Fruit fly (Drosophila melanogaster) whole organism, embryonic: ENCODE measurements around the gene Doa.
A peak's percentile ranks its signal among the peaks of the same experiment; 100 is the strongest.

Source experiments
- Awh ChIP-seq: fragments of 200-800 bp; sonication (Bioruptor generic); IDR thresholded peaks from 2 replicates; pipeline ENCODE4, ENCODE4 v1.3.6; 2022; ENCODE audit warnings: missing biosample characterization, missing genetic modification characterization
- CG10267 ChIP-seq: fragments of 200-800 bp; sonication (Bioruptor generic); optimal IDR thresholded peaks from 2 replicates; lab custom pipeline; 2018; ENCODE audit warnings: missing biosample characterization, mild to moderate bottlenecking, missing genetic modification characterization, moderate library complexity
- CG10321 ChIP-seq: fragments of 200-800 bp; sonication (Bioruptor generic); IDR thresholded peaks from 2 replicates; pipeline ENCODE4 v1.3.6; 2022; ENCODE audit warnings: missing biosample characterization, missing genetic modification characterization
- CG13894 ChIP-seq: fragments of 200-800 bp; sonication (Bioruptor generic); optimal IDR thresholded peaks from 3 replicates; lab custom pipeline; 2018; ENCODE audit warnings: missing biosample characterization, mild to moderate bottlenecking, missing genetic modification characterization, moderate library complexity
- CG14050 ChIP-seq: fragments of 200-800 bp; sonication (Bioruptor generic); IDR thresholded peaks from 3 replicates; pipeline ENCODE4 v1.3.6; 2022; ENCODE audit warnings: missing biosample characterization, missing genetic modification characterization
- CG14667 ChIP-seq: fragments of 200-800 bp; sonication (Bioruptor generic); IDR thresholded peaks from 2 replicates; pipeline ENCODE4 v1.3.6; 2022; ENCODE audit warnings: missing biosample characterization, missing genetic modification characterization
- CG18619 ChIP-seq: fragments of 200-800 bp; sonication (Bioruptor generic); optimal IDR thresholded peaks from 3 replicates; lab custom pipeline; 2017; ENCODE audit warnings: missing biosample characterization, mild to moderate bottlenecking, missing genetic modification characterization
- CG32772 ChIP-seq: fragments of 200-800 bp; sonication (Bioruptor generic); IDR thresholded peaks from 2 replicates; pipeline ENCODE4 v1.3.6; 2022; ENCODE audit warnings: missing biosample characterization, missing genetic modification characterization
- CG3281 ChIP-seq: fragments of 200-800 bp; sonication (Bioruptor generic); optimal IDR thresholded peaks from 3 replicates; lab custom pipeline; 2017; ENCODE audit warnings: missing biosample characterization, mild to moderate bottlenecking, missing genetic modification characterization
- CG34422 ChIP-seq: fragments of 200-800 bp; sonication (Bioruptor generic); IDR thresholded peaks from 3 replicates; pipeline ENCODE4 v1.3.6; 2022; ENCODE audit warnings: missing biosample characterization, missing genetic modification characterization
- CG3847 ChIP-seq: fragments of 200-800 bp; sonication (Bioruptor generic); IDR thresholded peaks from 2 replicates; pipeline ENCODE4 v1.3.6; 2022; ENCODE audit warnings: missing biosample characterization, missing genetic modification characterization
- CG3995 ChIP-seq: fragments of 200-800 bp; sonication (Bioruptor generic); optimal IDR thresholded peaks from 3 replicates; lab custom pipeline; 2016; ENCODE audit warnings: missing biosample characterization, missing genetic modification characterization
- CG4730 ChIP-seq: fragments of 200-800 bp; sonication (Bioruptor generic); IDR thresholded peaks from 2 replicates; pipeline ENCODE4 v1.3.6; 2022; ENCODE audit warnings: missing biosample characterization, missing genetic modification characterization
- CG5245 ChIP-seq: fragments of 200-800 bp; sonication (Bioruptor generic); optimal IDR thresholded peaks from 3 replicates; lab custom pipeline; 2016; ENCODE audit warnings: missing biosample characterization, missing genetic modification characterization
- CG6175 ChIP-seq: fragments of 200-800 bp; sonication (Bioruptor generic); IDR thresholded peaks from 3 replicates; pipeline ENCODE4 v1.3.6; 2022; ENCODE audit warnings: missing biosample characterization, missing genetic modification characterization
- CG6683 ChIP-seq: fragments of 200-800 bp; sonication (Bioruptor generic); optimal IDR thresholded peaks from 2 replicates; lab custom pipeline; 2017; ENCODE audit warnings: missing biosample characterization, mild to moderate bottlenecking, missing genetic modification characterization, missing genetic modification reagents
- CG9609 ChIP-seq: fragments of 200-800 bp; sonication (Bioruptor generic); optimal IDR thresholded peaks from 3 replicates; lab custom pipeline; 2016; ENCODE audit warnings: missing biosample characterization, missing genetic modification characterization
- D19A ChIP-seq: fragments of 200-800 bp; optimal IDR thresholded peaks from 3 replicates; lab custom pipeline; 2019; ENCODE audit warnings: missing biosample characterization, mild to moderate bottlenecking, missing genetic modification characterization, moderate library complexity
- Dbx ChIP-seq: fragments of 200-800 bp; sonication (Bioruptor generic); IDR thresholded peaks from 3 replicates; pipeline ENCODE4 v1.3.6; 2022; ENCODE audit warnings: missing biosample characterization, missing genetic modification characterization
- Doc3 ChIP-seq: fragments of 200-800 bp; sonication (Bioruptor generic); IDR thresholded peaks from 3 replicates; pipeline ENCODE4 v1.3.6; 2022; ENCODE audit warnings: missing biosample characterization, missing genetic modification characterization; ENCODE audit not compliant: partially characterized antibody
- Dp ChIP-seq: fragments of 200-800 bp; sonication (Bioruptor generic); optimal IDR thresholded peaks from 2 replicates; lab custom pipeline; 2018; ENCODE audit warnings: missing biosample characterization, mild to moderate bottlenecking, missing genetic modification characterization, moderate library complexity
- Gug ChIP-seq: fragments of 200-800 bp; sonication (Bioruptor generic); IDR thresholded peaks from 4 replicates; pipeline ENCODE4 v1.3.6; 2022; ENCODE audit warnings: missing biosample characterization, missing genetic modification characterization
- H2.0 ChIP-seq: fragments of 200-800 bp; sonication (Bioruptor generic); IDR thresholded peaks from 2 replicates; pipeline ENCODE4 v1.3.6; 2022; ENCODE audit warnings: missing biosample characterization, missing genetic modification characterization
- Lim3 ChIP-seq: fragments of 200-800 bp; sonication (Bioruptor generic); IDR thresholded peaks from 2 replicates; pipeline ENCODE4 v1.3.6; 2022; ENCODE audit warnings: missing biosample characterization, missing genetic modification characterization
- Sry-δ ChIP-seq: fragments of 200-800 bp; sonication (Bioruptor generic); optimal IDR thresholded peaks from 2 replicates; lab custom pipeline; 2016; ENCODE audit warnings: missing biosample characterization, missing genetic modification characterization
- Xbp1 ChIP-seq: fragments of 200-800 bp; sonication (Bioruptor generic); optimal IDR thresholded peaks from 3 replicates; lab custom pipeline; 2016; ENCODE audit warnings: missing biosample characterization, mild to moderate bottlenecking, missing genetic modification characterization
- bab2 ChIP-seq: fragments of 200-800 bp; sonication (Bioruptor generic); optimal IDR thresholded peaks from 2 replicates; lab custom pipeline; 2016; ENCODE audit warnings: missing biosample characterization, missing genetic modification characterization
- cato ChIP-seq: fragments of 200-800 bp; sonication (Bioruptor generic); optimal IDR thresholded peaks from 2 replicates; lab custom pipeline; 2016; ENCODE audit warnings: missing biosample characterization, missing genetic modification characterization, borderline replicate concordance
- cwo ChIP-seq: fragments of 200-800 bp; sonication (Bioruptor generic); optimal IDR thresholded peaks from 3 replicates; lab custom pipeline; 2017; ENCODE audit warnings: missing biosample characterization, missing genetic modification characterization, mild to moderate bottlenecking, moderate library complexity, missing genetic modification reagents
- dati ChIP-seq: fragments of 200-800 bp; sonication (Bioruptor generic); IDR thresholded peaks from 2 replicates; pipeline ENCODE4 v1.3.6; 2022; ENCODE audit warnings: missing biosample characterization, missing genetic modification characterization
- en ChIP-seq: fragments of 200-800 bp; sonication (Bioruptor generic); optimal IDR thresholded peaks from 2 replicates; lab custom pipeline; 2016; ENCODE audit warnings: missing biosample characterization, missing genetic modification characterization
- gcm2 ChIP-seq: fragments of 200-800 bp; sonication (Bioruptor generic); optimal IDR thresholded peaks from 2 replicates; lab custom pipeline; 2016; ENCODE audit warnings: missing biosample characterization, missing genetic modification characterization
- gsb ChIP-seq: fragments of 200-800 bp; sonication (Bioruptor generic); IDR thresholded peaks from 2 replicates; pipeline ENCODE4 v1.3.6; 2022; ENCODE audit warnings: missing biosample characterization, missing genetic modification characterization
- h ChIP-seq: fragments of >200 bp; optimal IDR thresholded peaks from 2 replicates; lab custom pipeline; 2017
- hbn ChIP-seq: fragments of 200-800 bp; sonication (Bioruptor generic); IDR thresholded peaks from 2 replicates; pipeline ENCODE4 v1.3.6; 2022; ENCODE audit warnings: missing biosample characterization, missing genetic modification characterization; ENCODE audit not compliant: partially characterized antibody
- jing ChIP-seq: fragments of 200-800 bp; sonication (Bioruptor generic); optimal IDR thresholded peaks from 2 replicates; lab custom pipeline; 2018; ENCODE audit warnings: missing biosample characterization, mild to moderate bottlenecking, missing genetic modification characterization
- jumu ChIP-seq: fragments of 200-800 bp; sonication (Bioruptor generic); optimal IDR thresholded peaks from 3 replicates; lab custom pipeline; 2016; ENCODE audit warnings: missing biosample characterization, missing genetic modification characterization
- lola ChIP-seq, 3 experiments: fragments of >200 bp in 2 of 3; fragments of 200-800 bp in 1 of 3; sonication (Bioruptor generic) in 1 of 3; optimal IDR thresholded peaks; 2 replicates each; lab custom pipeline; 2017 to 2019; ENCODE audit warnings: missing biosample characterization in 3 of 3, missing genetic modification characterization in 3 of 3, mild to moderate bottlenecking in 1 of 3, moderate library complexity in 1 of 3
- mld ChIP-seq: fragments of 200-800 bp; sonication (Bioruptor generic); IDR thresholded peaks from 3 replicates; pipeline ENCODE4 v1.3.6; 2022; ENCODE audit warnings: missing biosample characterization, missing genetic modification characterization; ENCODE audit not compliant: partially characterized antibody
- nau ChIP-seq: fragments of 200-800 bp; sonication (Bioruptor generic); optimal IDR thresholded peaks from 3 replicates; lab custom pipeline; 2017; ENCODE audit warnings: missing biosample characterization, mild to moderate bottlenecking, missing genetic modification characterization, missing genetic modification reagents
- nerfin-2 ChIP-seq: fragments of 200-800 bp; sonication (Bioruptor generic); IDR thresholded peaks from 2 replicates; pipeline ENCODE4 v1.3.6; 2022; ENCODE audit warnings: missing biosample characterization, missing genetic modification characterization; ENCODE audit not compliant: partially characterized antibody
- pnt ChIP-seq: fragments of 200-800 bp; sonication (Bioruptor generic); optimal IDR thresholded peaks from 3 replicates; lab custom pipeline; 2016; ENCODE audit warnings: missing biosample characterization, missing genetic modification characterization
- psq ChIP-seq: fragments of 200-800 bp; sonication (Bioruptor generic); optimal IDR thresholded peaks from 2 replicates; lab custom pipeline; 2017; ENCODE audit warnings: missing biosample characterization, missing genetic modification characterization
- pzg ChIP-seq: fragments of 200-800 bp; sonication (Bioruptor generic); optimal IDR thresholded peaks from 3 replicates; lab custom pipeline; 2018; ENCODE audit warnings: missing biosample characterization, mild to moderate bottlenecking, missing genetic modification characterization, moderate library complexity
- so ChIP-seq: fragments of 200-800 bp; sonication (Bioruptor generic); IDR thresholded peaks from 3 replicates; pipeline ENCODE4 v1.3.6; 2022; ENCODE audit warnings: missing biosample characterization, missing genetic modification characterization
- tap ChIP-seq: fragments of 200-800 bp; optimal IDR thresholded peaks from 3 replicates; lab custom pipeline; 2019; ENCODE audit warnings: missing biosample characterization, mild to moderate bottlenecking, missing genetic modification characterization, moderate library complexity
- tio ChIP-seq: fragments of 200-800 bp; sonication (Bioruptor generic); optimal IDR thresholded peaks from 2 replicates; lab custom pipeline; 2017; ENCODE audit warnings: missing biosample characterization, missing genetic modification characterization, inconsistent platforms
- tna ChIP-seq: fragments of 200-800 bp; sonication (Bioruptor generic); IDR thresholded peaks from 2 replicates; pipeline ENCODE4 v1.3.6; 2022; ENCODE audit warnings: missing biosample characterization, missing genetic modification characterization; ENCODE audit not compliant: partially characterized antibody
- twi ChIP-seq: fragments of 200-800 bp; optimal IDR thresholded peaks from 2 replicates; lab custom pipeline; 2019; ENCODE audit warnings: missing biosample characterization, mild to moderate bottlenecking, missing genetic modification characterization, moderate library complexity

Gene Doa

DNA sequence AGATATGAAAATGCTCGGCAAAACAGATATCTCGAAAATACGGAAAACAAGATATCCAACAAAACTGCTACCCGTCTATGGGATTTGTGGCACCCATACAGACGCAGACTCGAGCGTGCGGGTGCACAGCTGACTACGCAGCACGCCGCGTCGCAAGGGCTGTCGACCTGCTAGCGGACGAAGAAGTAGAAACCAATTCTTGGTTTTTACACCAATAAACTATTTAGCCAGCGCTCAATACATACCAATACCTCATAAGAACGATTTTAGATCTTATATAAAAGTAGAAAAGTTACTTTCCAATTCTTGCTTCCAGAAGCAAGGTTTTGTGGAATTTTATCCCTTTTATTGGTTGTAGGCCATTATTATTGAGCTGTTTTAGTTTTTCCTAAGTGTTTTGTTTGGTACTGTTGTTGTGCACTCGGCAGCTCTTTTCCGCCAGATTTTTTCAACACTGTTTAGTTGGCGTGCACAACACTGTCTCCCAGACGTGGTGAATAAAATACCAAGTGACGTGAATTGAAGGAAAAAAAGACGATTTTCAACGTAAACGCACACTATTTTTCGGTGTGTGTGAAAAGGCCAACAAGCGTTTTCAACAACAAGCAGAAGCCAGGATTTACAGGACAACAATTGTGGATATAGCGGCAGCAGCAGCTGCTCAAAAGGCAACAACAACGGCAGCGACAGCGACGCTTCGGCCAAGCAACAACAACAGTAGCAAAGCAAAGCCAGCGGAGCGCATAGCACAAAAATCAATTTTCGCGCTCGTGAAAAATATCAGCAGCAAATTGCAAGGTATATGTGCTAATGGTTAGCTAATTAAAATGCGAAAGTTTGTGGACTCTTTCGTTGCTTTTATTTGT, 921 bp downstream of the Doa start (continued):
- TF ChIP-seq tio (GFP tag; lab: Kevin White, UChicago) (no peak), h (lab: Kevin White, UChicago) (no peak), Xbp1 (GFP tag; lab: Kevin White, UChicago) (peak; percentile 85), gsb (GFP tag; lab: Robert Waterston, UW) (0 out of 2 replicates have a peak, but pooled peaks have one; percentile 35), dati (no peak), CG5245 (peak; percentile 80), CG9609 (peak; percentile 92), CG4730 (GFP tag; lab: Robert Waterston, UW) (peak; percentile 42; the same call in 1 of the 2 replicates), tap (tag; lab: Kevin White, UChicago) (peak; percentile 65), jing (GFP tag; lab: Kevin White, UChicago) (peak; percentile 33), CG6175 (GFP tag; lab: Robert Waterston, UW) (peak; percentile 89), so (GFP tag; lab: Robert Waterston, UW) (peak; percentile 73; the same call in 2 of the 3 replicates), nau (GFP tag; lab: Kevin White, UChicago) (peak; percentile 64), hbn (GFP tag; lab: Robert Waterston, UW) (no peak), D19A (tag; lab: Kevin White, UChicago) (peak; percentile 64), CG18619 (GFP tag; lab: Kevin White, UChicago) (peak; percentile 80), CG10267 (tag; lab: Kevin White, UChicago) (peak; percentile 95), psq (GFP tag; lab: Kevin White, UChicago) (no peak), Awh (GFP tag; lab: Robert Waterston, UW) (no peak), mld (no peak), en (GFP tag; lab: Kevin White, UChicago) (peak; percentile 73), CG3281 (peak; percentile 88), gcm2 (peak; percentile 52), Sry-δ (GFP tag; lab: Kevin White, UChicago) (peak; percentile 54), CG14050 (GFP tag; lab: Robert Waterston, UW) (peak; percentile 56; the same call in 2 of the 3 replicates), lola (GFP tag; optimal IDR thresholded peaks at IDR 0.05; lab: Kevin White, UChicago) (peak in 1 of 3 experiments; percentile 44), CG32772 (peak; percentile 59), pnt (peak; percentile 79), Doc3 (GFP tag; lab: Robert Waterston, UW) (no peak), H2.0 (GFP tag; lab: Robert Waterston, UW) (peak; percentile 58), twi (peak; percentile 38), CG3995 (GFP tag; lab: Kevin White, UChicago) (peak; percentile 67), Lim3 (GFP tag; lab: Robert Waterston, UW) (no peak), CG13894 (tag; lab: Kevin White, UChicago) (peak; percentile 80), CG34422 (GFP tag; lab: Robert Waterston, UW) (peak; percentile 46; the same call in 1 of the 3 replicates), Gug (GFP tag; lab: Robert Waterston, UW) (peak; percentile 76; the same call in 3 of the 4 replicates), cato (GFP tag; lab: Kevin White, UChicago) (peak; percentile 22), Dbx (GFP tag; lab: Robert Waterston, UW) (peak; percentile 71; the same call in 2 of the 3 replicates), jumu (GFP tag; lab: Kevin White, UChicago) (peak; percentile 90), nerfin-2 (GFP tag; lab: Robert Waterston, UW) (no peak), cwo (GFP tag; lab: Kevin White, UChicago) (peak; percentile 71), CG3847 (GFP tag; lab: Robert Waterston, UW) (peak; percentile 87), CG10321 (GFP tag; lab: Robert Waterston, UW) (no peak), Dp (GFP tag; lab: Kevin White, UChicago) (no peak), CG14667 (peak; percentile 64), CG6683 (peak; percentile 63), bab2 (peak; percentile 78), pzg (GFP tag; lab: Kevin White, UChicago) (peak; percentile 61), tna (GFP tag; lab: Robert Waterston, UW) (no peak)
